Worm (Caenorhabditis elegans) whole organism, L4 larva: ENCODE measurements around the gene Y22D7AL.4.

Source experiments
- R02D3.7 ChIP-seq: fragments of 150-350 bp; sonication (generic microtip); optimal IDR thresholded peaks from 3 replicates; lab custom pipeline; 2014; ENCODE audit warnings: missing biosample characterization, missing genetic modification characterization
- dmd-9 ChIP-seq: fragments of 200-800 bp; sonication (Bioruptor generic); IDR thresholded peaks from 2 replicates; pipeline ENCODE4 v1.3.6; 2022; ENCODE audit warnings: missing genetic modification reagents, missing genetic modification characterization, missing compliant biosample characterization
- dpl-1 ChIP-seq: fragments of 150-350 bp; optimal IDR thresholded peaks from 2 replicates; lab custom pipeline; 2014; ENCODE audit warnings: missing biosample characterization, missing genetic modification reagents, missing genetic modification characterization
- mdl-1 ChIP-seq, 2 experiments: fragments of 150-350 bp in 1 of 2; sonication (generic microtip) in 1 of 2; optimal IDR thresholded peaks; 2 replicates each; lab custom pipeline; 2014 to 2017; ENCODE audit warnings: missing biosample characterization in 2 of 2, missing genetic modification characterization in 2 of 2
- nhr-11 ChIP-seq: fragments of 150-350 bp; optimal IDR thresholded peaks from 2 replicates; lab custom pipeline; 2014; ENCODE audit warnings: missing biosample characterization, missing genetic modification characterization
- nhr-76 ChIP-seq: fragments of 150-350 bp; optimal IDR thresholded peaks from 2 replicates; lab custom pipeline; 2014; ENCODE audit warnings: missing biosample characterization, missing genetic modification characterization

DNA sequence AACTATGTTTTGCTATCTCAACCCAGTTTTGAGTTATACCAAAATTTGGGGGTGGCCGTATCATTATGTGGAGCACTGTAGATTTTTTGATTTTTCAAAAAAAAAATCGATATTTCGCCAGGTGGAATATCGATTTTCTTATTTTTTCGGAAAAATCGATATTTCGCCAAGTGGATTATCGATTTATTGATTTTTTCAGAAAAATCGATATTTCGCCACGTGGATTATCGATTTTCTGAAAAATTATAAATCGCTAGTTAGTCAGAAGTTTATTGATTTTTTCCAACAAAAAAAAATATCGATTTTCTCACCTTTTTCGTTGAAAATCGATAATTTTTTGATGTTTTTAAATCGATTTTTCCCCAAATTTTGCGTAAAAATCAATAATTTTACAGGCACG lies 46.3 kb upstream of the Y22D7AL.4 start:
- TF ChIP-seq dpl-1 (GFP tag; lab: Kevin White, UChicago) (no peak), R02D3.7 (tag; lab: Kevin White, UChicago) (no peak), nhr-11 (no peak), dmd-9 (no peak), mdl-1 (tag; optimal IDR thresholded peaks at IDR 0.05; lab: Kevin White, UChicago) (no peak), nhr-76 (tag; lab: Kevin White, UChicago) (no peak)
